Worm (Caenorhabditis elegans): ENCODE measurements around the gene sre-41.
A peak's percentile ranks its signal among the peaks of the same experiment; 100 is the strongest.

Gene sre-41

ce11 chrII:12369202-12369601 lies 18.9 kb upstream of the sre-41 start:
- TF ChIP-seq lin-14 (GFP tag; optimal IDR thresholded peaks at IDR 0.05) (peak; percentile 57), pag-3 (tag; optimal IDR thresholded peaks at IDR 0.05; ENCODE audit: borderline replicate concordance, insufficient read depth) (no peak)

- TF ChIP-seq unc-130 (tag; optimal IDR thresholded peaks at IDR 0.05): no peak
- TF ChIP-seq dpl-1 (GFP tag; optimal IDR thresholded peaks at IDR 0.05): no peak
- TF ChIP-seq rnt-1 (tag; optimal IDR thresholded peaks at IDR 0.05): no peak
- no peak for TF ChIP-seq zip-4 (GFP tag; optimal IDR thresholded peaks at IDR 0.05)
- no peak for TF ChIP-seq nhr-90 (tag; optimal IDR thresholded peaks at IDR 0.05; ENCODE audit: poor library complexity)
- no peak for TF ChIP-seq nhr-85 (tag)
- peak; percentile 8 for TF ChIP-seq unc-86 (tag; optimal IDR thresholded peaks at IDR 0.05)
- TF ChIP-seq pqm-1 (tag; optimal IDR thresholded peaks at IDR 0.05): no peak
- no peak for TF ChIP-seq unc-62 (GFP tag; optimal IDR thresholded peaks at IDR 0.05)
- TF ChIP-seq ets-5 (GFP tag; IDR thresholded peaks at IDR 0.05): no peak
- TF ChIP-seq tbx-2 (tag; optimal IDR thresholded peaks at IDR 0.05): no peak
- TF ChIP-seq ceh-90 (tag; optimal IDR thresholded peaks at IDR 0.05): no peak
- TF ChIP-seq elt-3 (tag; optimal IDR thresholded peaks at IDR 0.05): no peak
- no peak for TF ChIP-seq tlp-1 (tag; optimal IDR thresholded peaks at IDR 0.05)
- TF ChIP-seq hpl-2 (GFP tag; optimal IDR thresholded peaks at IDR 0.05): no peak
- no peak for TF ChIP-seq blmp-1 (tag; optimal IDR thresholded peaks at IDR 0.05)
- no peak for TF ChIP-seq C16A3.4 (tag; optimal IDR thresholded peaks at IDR 0.05)
- no peak for TF ChIP-seq aly-2 (tag; optimal IDR thresholded peaks at IDR 0.05)
- TF ChIP-seq ztf-11 (tag; optimal IDR thresholded peaks at IDR 0.05): no peak
- TF ChIP-seq sox-4 (tag; optimal IDR thresholded peaks at IDR 0.05): no peak
- peak; percentile 6 for TF ChIP-seq nhr-47 (tag; optimal IDR thresholded peaks at IDR 0.05)
- TF ChIP-seq lsy-2 (tag; optimal IDR thresholded peaks at IDR 0.05): peak in 1 of 2 experiments; percentile 1
- peak; percentile 53 for TF ChIP-seq lin-14 (GFP tag; optimal IDR thresholded peaks at IDR 0.05)
- TF ChIP-seq zag-1 (tag; optimal IDR thresholded peaks at IDR 0.05): no peak
- TF ChIP-seq ceh-63 (GFP tag; optimal IDR thresholded peaks at IDR 0.05): no peak
- no peak for TF ChIP-seq lin-13 (GFP tag; optimal IDR thresholded peaks at IDR 0.05)
- no peak for TF ChIP-seq xbp-1 (tag; optimal IDR thresholded peaks at IDR 0.05)
- no peak for TF ChIP-seq ces-1 (GFP tag; optimal IDR thresholded peaks at IDR 0.05)
- no peak for TF ChIP-seq ztf-4 (tag; optimal IDR thresholded peaks at IDR 0.05)
- no peak for TF ChIP-seq nhr-12 (tag; optimal IDR thresholded peaks at IDR 0.05)
- no peak for TF ChIP-seq nhr-11 (tag; optimal IDR thresholded peaks at IDR 0.05)
- no peak for TF ChIP-seq C04F5.9 (tag; optimal IDR thresholded peaks at IDR 0.05)
- no peak for TF ChIP-seq mep-1 (tag; optimal IDR thresholded peaks at IDR 0.05)
- no peak for TF ChIP-seq nhr-76 (tag; optimal IDR thresholded peaks at IDR 0.05)
- TF ChIP-seq pax-3 (tag; optimal IDR thresholded peaks at IDR 0.05): no peak
- no peak for TF ChIP-seq sup-37 (GFP tag; optimal IDR thresholded peaks at IDR 0.05)
- TF ChIP-seq hlh-4 (tag; optimal IDR thresholded peaks at IDR 0.05): no peak
- TF ChIP-seq nhr-19 (GFP tag; conservative IDR thresholded peaks at IDR 0.05): no peak
- no peak for TF ChIP-seq jun-1 (tag; optimal IDR thresholded peaks at IDR 0.05)
- no peak for TF ChIP-seq skn-1 (tag; optimal IDR thresholded peaks at IDR 0.05)
- TF ChIP-seq ceh-8 (GFP tag; optimal IDR thresholded peaks at IDR 0.05): no peak
- TF ChIP-seq pag-3 (tag; optimal IDR thresholded peaks at IDR 0.05; ENCODE audit: borderline replicate concordance, insufficient read depth): no peak
- no peak for TF ChIP-seq swsn-7 (tag; optimal IDR thresholded peaks at IDR 0.05)
- TF ChIP-seq grh-1 (GFP tag; IDR thresholded peaks at IDR 0.05): no peak
- TF ChIP-seq ama-1 (optimal IDR thresholded peaks at IDR 0.05): no peak
- no peak for TF ChIP-seq unc-98 (GFP tag; IDR thresholded peaks at IDR 0.05)
- no peak for TF ChIP-seq irx-1 (tag; optimal IDR thresholded peaks at IDR 0.05)
- TF ChIP-seq ceh-82 (tag; optimal IDR thresholded peaks at IDR 0.05): peak in 1 of 3 experiments; percentile 43
- no peak for TF ChIP-seq C34B4.2 (tag; optimal IDR thresholded peaks at IDR 0.05)
- no peak for TF ChIP-seq lin-35 (GFP tag; optimal IDR thresholded peaks at IDR 0.05)
- TF ChIP-seq lin-15B (tag; optimal IDR thresholded peaks at IDR 0.05): no peak
- TF ChIP-seq F16B12.6 (tag; optimal IDR thresholded peaks at IDR 0.05): no peak
These were observed 14.2 kb upstream of the sre-41 start for ce11 chrII:12373921-12374320.

Measured in whole organism, L1 larva.